Worm (Caenorhabditis elegans): ENCODE data around the gene W03C9.6.

DNA sequence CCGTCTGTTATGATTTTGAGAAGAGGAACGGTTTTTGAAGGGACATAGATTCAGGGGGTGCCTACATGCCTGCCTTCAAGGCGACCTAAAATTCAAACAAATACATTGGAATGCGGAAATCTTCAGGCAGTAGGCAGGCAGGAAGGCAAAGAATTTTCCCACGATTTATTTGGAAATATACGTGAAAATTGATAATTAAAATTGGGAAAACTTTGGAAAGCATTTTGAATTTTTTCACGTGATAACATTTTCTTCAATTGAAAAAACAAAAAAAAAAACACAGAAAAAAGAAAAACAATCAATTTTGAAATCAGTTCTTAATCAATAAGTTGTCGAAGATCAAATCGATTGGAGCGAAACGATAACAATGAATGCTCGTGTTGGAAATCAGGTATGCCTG is 48.1 kb upstream of the W03C9.6 start, which contains the start of gene ZK930.4:
- TF ChIP-seq unc-39 (tag; optimal IDR thresholded peaks at IDR 0.05) (no peak), nhr-28 (tag; optimal IDR thresholded peaks at IDR 0.05) (no peak), pha-4 (tag; optimal IDR thresholded peaks at IDR 0.05) (no peak), bed-3 (GFP tag; optimal IDR thresholded peaks at IDR 0.05) (no peak), cnd-1 (tag; optimal IDR thresholded peaks at IDR 0.05) (no peak), nhr-76 (tag; optimal IDR thresholded peaks at IDR 0.05) (no peak), unc-62 (GFP tag; optimal IDR thresholded peaks at IDR 0.05) (no peak), zip-8 (tag; optimal IDR thresholded peaks at IDR 0.05) (no peak), blmp-1 (tag; optimal IDR thresholded peaks at IDR 0.05) (no peak)
